Fruit fly (Drosophila melanogaster): ENCODE data around the gene Mob2.

The Mob2 gene

DNA sequence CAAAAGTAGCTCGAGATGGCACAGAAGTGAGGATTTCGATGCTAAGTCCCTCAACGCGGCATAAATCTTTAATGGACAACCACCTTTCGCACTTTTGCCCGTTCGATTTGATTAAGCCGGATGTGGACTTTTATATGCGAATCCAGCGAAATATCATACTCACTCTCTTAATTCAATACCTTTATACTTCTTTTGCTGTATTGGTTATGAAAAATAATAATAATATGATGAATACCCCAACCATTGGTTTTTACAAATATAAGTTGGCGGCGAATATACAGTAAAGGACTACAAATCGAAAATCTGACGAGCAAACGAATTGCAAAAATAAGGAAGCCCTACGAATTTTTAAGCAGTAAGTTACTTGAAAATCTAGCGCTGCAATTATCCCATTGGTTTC is 89.0 kb downstream of the Mob2 start, which contains the start of gene Vha16-3:
Vha16-3 (plus strand) TSS at position 301 of the 400 bp plus-strand sequence.
- TF ChIP-seq fkh (GFP tag; optimal IDR thresholded peaks at IDR 0.05) (no peak), CG8319 (GFP tag; optimal IDR thresholded peaks at IDR 0.05) (no peak), CG7368 (GFP tag; optimal IDR thresholded peaks at IDR 0.05) (no peak), vri (GFP tag; optimal IDR thresholded peaks at IDR 0.05) (no peak), dsx (GFP tag; optimal IDR thresholded peaks at IDR 0.05; ENCODE audit: poor library complexity, severe bottlenecking) (no peak), CG6163 (GFP tag; IDR thresholded peaks at IDR 0.05) (no peak), net (GFP tag; optimal IDR thresholded peaks at IDR 0.05) (no peak), CG11762 (GFP tag; optimal IDR thresholded peaks at IDR 0.05; ENCODE audit: insufficient read depth) (no peak), CG9139 (GFP tag; optimal IDR thresholded peaks at IDR 0.05) (no peak), CG10631 (GFP tag; optimal IDR thresholded peaks at IDR 0.05) (no peak), Eip93F (GFP tag; optimal IDR thresholded peaks at IDR 0.05) (no peak), Lpt (GFP tag; optimal IDR thresholded peaks at IDR 0.05) (no peak), CG10669 (GFP tag; optimal IDR thresholded peaks at IDR 0.05) (no peak), fd85E (GFP tag; optimal IDR thresholded peaks at IDR 0.05) (no peak), CG11902 (GFP tag; optimal IDR thresholded peaks at IDR 0.05) (no peak), Hr4 (GFP tag; optimal IDR thresholded peaks at IDR 0.05) (no peak), achi (GFP tag; optimal IDR thresholded peaks at IDR 0.05) (no peak)

Data from whole organism, prepupa.